Worm (Caenorhabditis elegans): ENCODE measurements around the gene Y49F6B.13.

- TF ChIP-seq W03F9.2 (tag; optimal IDR thresholded peaks at IDR 0.05), result no peak
- TF ChIP-seq dao-5 (tag; optimal IDR thresholded peaks at IDR 0.05), result no peak
These were observed 10.1 kb upstream of the Y49F6B.13 start, which contains the start of gene Y49F6B.8 for ce11 chrII:3481584-3481983.
